Worm (Caenorhabditis elegans) whole organism, young adult: Measurements from ENCODE around the gene tat-2.

Experiments used
- B0261.1 ChIP-seq: sonication (generic microtip); optimal IDR thresholded peaks from 2 replicates; lab custom pipeline; 2016; ENCODE audit warnings: mild to moderate bottlenecking, missing genetic modification characterization, moderate library complexity, missing compliant biosample characterization
- F22D6.2 ChIP-seq: sonication (generic microtip); optimal IDR thresholded peaks from 2 replicates; lab custom pipeline; 2016; ENCODE audit warnings: mild to moderate bottlenecking, missing genetic modification characterization, missing compliant biosample characterization
- F23B12.7 ChIP-seq: sonication (generic microtip); optimal IDR thresholded peaks from 2 replicates; lab custom pipeline; 2017; ENCODE audit warnings: missing genetic modification characterization, mild to moderate bottlenecking, missing compliant biosample characterization, antibody characterized with exemption, moderate library complexity; ENCODE audit not compliant: insufficient read depth
- F55B11.4 ChIP-seq: sonication (generic microtip); optimal IDR thresholded peaks from 2 replicates; lab custom pipeline; 2016; ENCODE audit warnings: missing compliant biosample characterization, missing genetic modification characterization, borderline replicate concordance; ENCODE audit not compliant: insufficient read depth
- T26A5.8 ChIP-seq: sonication (generic microtip); optimal IDR thresholded peaks from 2 replicates; lab custom pipeline; 2016; ENCODE audit warnings: missing genetic modification characterization, missing compliant biosample characterization
- Y56A3A.18 ChIP-seq: fragments of 200-800 bp; sonication (Bioruptor generic); IDR thresholded peaks from 2 replicates; pipeline ENCODE4 v1.3.6; 2022; ENCODE audit warnings: missing genetic modification reagents, missing genetic modification characterization, missing compliant biosample characterization
- Y67H2A.10 ChIP-seq: fragments of 200-800 bp; sonication (Bioruptor generic); conservative IDR thresholded peaks from 2 replicates; pipeline ENCODE4 v1.3.6; 2022; ENCODE audit warnings: missing genetic modification reagents, missing genetic modification characterization, missing compliant biosample characterization
- ZK185.1 ChIP-seq: sonication (generic microtip); optimal IDR thresholded peaks from 2 replicates; lab custom pipeline; 2016; ENCODE audit warnings: mild to moderate bottlenecking, missing genetic modification characterization, missing compliant biosample characterization; ENCODE audit not compliant: poor library complexity, severe bottlenecking
- aptf-2 ChIP-seq: fragments of 200-800 bp; sonication (Bioruptor generic); conservative IDR thresholded peaks from 2 replicates; pipeline ENCODE4 v1.3.6; 2022; ENCODE audit warnings: missing genetic modification reagents, missing genetic modification characterization, missing compliant biosample characterization
- attf-5 ChIP-seq: fragments of 200-800 bp; sonication (Bioruptor generic); optimal IDR thresholded peaks from 2 replicates; lab custom pipeline; 2018; ENCODE audit warnings: mild to moderate bottlenecking, missing genetic modification characterization, missing compliant biosample characterization
- cebp-2 ChIP-seq: fragments of 200-800 bp; sonication (Bioruptor generic); IDR thresholded peaks from 2 replicates; pipeline ENCODE4 v1.3.6; 2022; ENCODE audit warnings: missing genetic modification characterization, missing compliant biosample characterization
- chd-7 ChIP-seq: sonication (generic microtip); optimal IDR thresholded peaks from 2 replicates; lab custom pipeline; 2016; ENCODE audit warnings: mild to moderate bottlenecking, missing genetic modification characterization, moderate library complexity, missing compliant biosample characterization
- dpl-1 ChIP-seq: fragments of 150-350 bp; optimal IDR thresholded peaks from 2 replicates; lab custom pipeline; 2014; ENCODE audit warnings: missing biosample characterization, missing genetic modification reagents, missing genetic modification characterization
- egl-18 ChIP-seq: fragments of 200-800 bp; sonication (Bioruptor generic); IDR thresholded peaks from 2 replicates; pipeline ENCODE4 v1.3.6; 2022; ENCODE audit warnings: missing genetic modification reagents, missing genetic modification characterization, missing compliant biosample characterization
- egrh-3 ChIP-seq: fragments of 200-800 bp; sonication (Bioruptor generic); IDR thresholded peaks from 2 replicates; pipeline ENCODE4 v1.3.6; 2022; ENCODE audit warnings: missing genetic modification reagents, missing genetic modification characterization, missing compliant biosample characterization
- ets-4 ChIP-seq: fragments of 200-800 bp; sonication (Bioruptor generic); optimal IDR thresholded peaks from 2 replicates; lab custom pipeline; 2018; ENCODE audit warnings: mild to moderate bottlenecking, missing genetic modification characterization, missing compliant biosample characterization
- gei-17 ChIP-seq: fragments of 200-800 bp; sonication (Bioruptor generic); optimal IDR thresholded peaks from 2 replicates; lab custom pipeline; 2018; ENCODE audit warnings: mild to moderate bottlenecking, missing genetic modification characterization, missing compliant biosample characterization
- him-1 ChIP-seq: sonication (generic microtip); optimal IDR thresholded peaks from 2 replicates; lab custom pipeline; 2016; ENCODE audit warnings: missing genotype, missing genetic modification reagents, missing genetic modification characterization, missing compliant biosample characterization
- hsf-1 ChIP-seq: fragments of 200-800 bp; sonication (Bioruptor generic); IDR thresholded peaks from 2 replicates; pipeline ENCODE4 v1.3.6; 2022; ENCODE audit warnings: missing genetic modification reagents, missing genetic modification characterization, missing compliant biosample characterization
- lag-1 ChIP-seq: fragments of 200-800 bp; sonication (Bioruptor generic); IDR thresholded peaks from 2 replicates; pipeline ENCODE4 v1.3.6; 2022; ENCODE audit warnings: missing genetic modification reagents, missing genetic modification characterization, missing compliant biosample characterization
- let-526 ChIP-seq: fragments of 200-800 bp; sonication (Bioruptor generic); IDR thresholded peaks from 2 replicates; pipeline ENCODE4 v1.3.6; 2022; ENCODE audit warnings: missing genetic modification reagents, missing genetic modification characterization, missing compliant biosample characterization
- lsy-27 ChIP-seq: sonication (generic microtip); optimal IDR thresholded peaks from 2 replicates; lab custom pipeline; 2017; ENCODE audit warnings: missing genetic modification characterization, mild to moderate bottlenecking, missing compliant biosample characterization, antibody characterized with exemption, missing genotype, borderline replicate concordance; ENCODE audit not compliant: insufficient read depth
- madf-10 ChIP-seq: sonication (generic microtip); optimal IDR thresholded peaks from 2 replicates; lab custom pipeline; 2016; ENCODE audit warnings: mild to moderate bottlenecking, missing genetic modification characterization, missing compliant biosample characterization
- mcd-1 ChIP-seq: fragments of 200-800 bp; sonication (Bioruptor generic); IDR thresholded peaks from 2 replicates; pipeline ENCODE4 v1.3.6; 2022; ENCODE audit warnings: missing genetic modification reagents, missing genetic modification characterization, missing compliant biosample characterization
- mxl-1 ChIP-seq: sonication (generic microtip); optimal IDR thresholded peaks from 2 replicates; lab custom pipeline; 2016; ENCODE audit warnings: missing genetic modification characterization, missing compliant biosample characterization
- nfya-1 ChIP-seq: sonication (generic microtip); optimal IDR thresholded peaks from 2 replicates; lab custom pipeline; 2017; ENCODE audit warnings: antibody characterized with exemption, missing compliant biosample characterization, missing genetic modification characterization, borderline replicate concordance; ENCODE audit not compliant: insufficient read depth
- nfya-2 ChIP-seq: fragments of 200-800 bp; sonication (Bioruptor generic); IDR thresholded peaks from 2 replicates; pipeline ENCODE4 v1.3.6; 2022; ENCODE audit warnings: missing genetic modification reagents, missing genetic modification characterization, missing compliant biosample characterization
- nhr-120 ChIP-seq: fragments of 200-800 bp; sonication (Bioruptor generic); IDR thresholded peaks from 2 replicates; pipeline ENCODE4 v1.3.6; 2022; ENCODE audit warnings: missing genetic modification characterization, missing compliant biosample characterization
- pbrm-1 ChIP-seq: fragments of 200-800 bp; sonication (Bioruptor generic); IDR thresholded peaks from 2 replicates; pipeline ENCODE4 v1.3.6; 2022; ENCODE audit warnings: missing genetic modification reagents, missing genetic modification characterization, missing compliant biosample characterization
- rcor-1 ChIP-seq: fragments of 200-800 bp; sonication (Bioruptor generic); IDR thresholded peaks from 2 replicates; pipeline ENCODE4 v1.3.6; 2022; ENCODE audit warnings: missing genetic modification reagents, missing genetic modification characterization, missing compliant biosample characterization
- rpc-1 ChIP-seq, 2 experiments: fragments of 150-350 bp in 1 of 2; sonication (generic microtip) in 1 of 2; optimal IDR thresholded peaks; 2 replicates each; lab custom pipeline; 2014 to 2018; ENCODE audit warnings: missing biosample characterization in 1 of 2, missing genetic modification characterization in 1 of 2, missing genetic modification reagents in 1 of 2, missing genotype in 1 of 2
- snpc-1.3 ChIP-seq: sonication (generic microtip); optimal IDR thresholded peaks from 2 replicates; lab custom pipeline; 2017; ENCODE audit warnings: missing genetic modification characterization, mild to moderate bottlenecking, missing compliant biosample characterization, antibody characterized with exemption, moderate library complexity, missing genotype, missing genetic modification reagents; ENCODE audit not compliant: insufficient read depth
- snpc-4 ChIP-seq, 5 experiments: fragments of 150-350 bp in 1 of 5; sonication (generic microtip) in 4 of 5; optimal IDR thresholded peaks; 2 replicates each; lab custom pipeline; 2014 to 2018; ENCODE audit warnings: missing genetic modification characterization in 5 of 5, missing biosample characterization in 3 of 5, antibody characterized with exemption in 2 of 5, mild to moderate bottlenecking in 2 of 5, missing compliant biosample characterization in 2 of 5, missing genotype in 2 of 5, moderate library complexity in 2 of 5, missing genetic modification reagents in 1 of 5
- sptf-2 ChIP-seq: fragments of 200-800 bp; sonication (Bioruptor generic); optimal IDR thresholded peaks from 2 replicates; lab custom pipeline; 2018; ENCODE audit warnings: mild to moderate bottlenecking, missing genetic modification characterization, missing compliant biosample characterization
- unc-62 ChIP-seq: fragments of 150-350 bp; optimal IDR thresholded peaks from 2 replicates; lab custom pipeline; 2014; ENCODE audit warnings: missing biosample characterization, missing genetic modification reagents, missing genetic modification characterization
- xnd-1 ChIP-seq: sonication (generic microtip); optimal IDR thresholded peaks from 2 replicates; lab custom pipeline; 2016; ENCODE audit warnings: missing genotype, missing genetic modification reagents, missing genetic modification characterization, missing compliant biosample characterization
- zfh-2 ChIP-seq: fragments of 200-800 bp; sonication (Bioruptor generic); conservative IDR thresholded peaks from 2 replicates; pipeline ENCODE4 v1.3.6; 2022; ENCODE audit warnings: missing genetic modification reagents, missing genetic modification characterization, missing compliant biosample characterization
- ztf-25 ChIP-seq: fragments of 200-800 bp; sonication (Bioruptor generic); IDR thresholded peaks from 2 replicates; pipeline ENCODE4 v1.3.6; 2022; ENCODE audit warnings: missing genetic modification reagents, missing genetic modification characterization, missing compliant biosample characterization
- ztf-3 ChIP-seq: fragments of 200-800 bp; sonication (Bioruptor generic); optimal IDR thresholded peaks from 2 replicates; lab custom pipeline; 2018; ENCODE audit warnings: mild to moderate bottlenecking, missing genetic modification characterization, missing compliant biosample characterization

Gene tat-2

ce11 chrIV:4874603-4875002 is 27.9 kb upstream of the tat-2 start, which contains the start of gene str-174:
Gene str-174, minus strand, starts transcription at chrIV:4874703.
- TF ChIP-seq xnd-1 (tag; lab: Kevin White, UChicago) = no peak
- TF ChIP-seq madf-10 = no peak
- TF ChIP-seq F22D6.2 (tag; lab: Kevin White, UChicago) = no peak
- no peak for TF ChIP-seq hsf-1
- no peak for TF ChIP-seq B0261.1 (tag; lab: Kevin White, UChicago)
- TF ChIP-seq, all 124 proteins: peak for 0

- TF ChIP-seq B0261.1 (tag; lab: Kevin White, UChicago) = no peak
- no peak for TF ChIP-seq lsy-27 (tag; lab: Kevin White, UChicago)
- TF ChIP-seq Y56A3A.18 (GFP tag; lab: Robert Waterston, UW) = no peak
- TF ChIP-seq nhr-120 (GFP tag; lab: Robert Waterston, UW) = no peak
- TF ChIP-seq dpl-1 (GFP tag; lab: Kevin White, UChicago) = no peak
- TF ChIP-seq attf-5 (GFP tag; lab: Kevin White, UChicago) = no peak
- TF ChIP-seq ets-4 (GFP tag; lab: Kevin White, UChicago) = no peak
- no peak for TF ChIP-seq xnd-1 (tag; lab: Kevin White, UChicago)
- TF ChIP-seq let-526 (GFP tag; lab: Robert Waterston, UW) = no peak
- TF ChIP-seq aptf-2 (GFP tag; lab: Robert Waterston, UW) = no peak
- no peak for TF ChIP-seq cebp-2 (GFP tag; lab: Robert Waterston, UW)
- TF ChIP-seq unc-62 (GFP tag; lab: Kevin White, UChicago) = no peak
- TF ChIP-seq gei-17 (GFP tag; lab: Kevin White, UChicago) = no peak
- no peak for TF ChIP-seq T26A5.8 (tag; lab: Kevin White, UChicago)
- no peak for TF ChIP-seq ztf-25 (GFP tag; lab: Robert Waterston, UW)
- no peak for TF ChIP-seq mxl-1 (tag; lab: Kevin White, UChicago)
- TF ChIP-seq chd-7 (tag; lab: Kevin White, UChicago) = no peak
- no peak for TF ChIP-seq F23B12.7
- no peak for TF ChIP-seq F55B11.4 (tag; lab: Kevin White, UChicago)
- no peak for TF ChIP-seq lag-1
These were observed 23.9 kb upstream of the tat-2 start, which contains the start of gene str-175 for ce11 chrIV:4870546-4870945. Gene str-175, minus strand, starts transcription at chrIV:4870646.

- TF ChIP-seq mcd-1 = no peak
- no peak for TF ChIP-seq ZK185.1 (tag; lab: Kevin White, UChicago)
- TF ChIP-seq rcor-1 (GFP tag; lab: Robert Waterston, UW) = no peak
These were observed 20.9 kb upstream of the tat-2 start, which contains the start of gene str-172 for ce11 chrIV:4867610-4868009. Gene str-172, minus strand, starts transcription at chrIV:4867710.

- TF ChIP-seq Y67H2A.10 (GFP tag; lab: Robert Waterston, UW) (no peak), ztf-3 (GFP tag; lab: Kevin White, UChicago) (no peak), pbrm-1 (GFP tag; lab: Robert Waterston, UW) (no peak), egl-18 (GFP tag; lab: Robert Waterston, UW) (no peak), madf-10 (no peak), egrh-3 (GFP tag; lab: Robert Waterston, UW) (no peak), nfya-2 (GFP tag; lab: Robert Waterston, UW) (no peak), snpc-4 (GFP tag; optimal IDR thresholded peaks at IDR 0.05; lab: Kevin White, UChicago) (no peak), snpc-4 (tag; optimal IDR thresholded peaks at IDR 0.05; lab: Kevin White, UChicago) (peak in 1 of 4 experiments; percentile 64), sptf-2 (GFP tag; lab: Kevin White, UChicago) (no peak), snpc-1.3 (tag; lab: Kevin White, UChicago) (no peak), him-1 (tag; lab: Kevin White, UChicago) (no peak), ZK185.1 (tag; lab: Kevin White, UChicago) (no peak), nfya-1 (tag; lab: Kevin White, UChicago) (no peak), zfh-2 (GFP tag; lab: Robert Waterston, UW) (no peak), rpc-1 (optimal IDR thresholded peaks at IDR 0.05; lab: Kevin White, UChicago) (no peak), rpc-1 (tag; optimal IDR thresholded peaks at IDR 0.05; lab: Kevin White, UChicago) (peak; percentile 60)
- TF ChIP-seq, all 124 proteins: peak for 2
These were observed 19.9 kb upstream of the tat-2 start for ce11 chrIV:4866599-4866998.
